Fruit fly (Drosophila melanogaster) whole organism, adult: ENCODE data around the gene Argk1.
A peak's percentile ranks its signal among the peaks of the same experiment; 100 is the strongest.

Source experiments
- CG11617 ChIP-seq: fragments of 200-800 bp; sonication (Bioruptor generic); optimal IDR thresholded peaks from 2 replicates; lab custom pipeline; 2017; ENCODE audit warnings: mild to moderate bottlenecking, missing biosample characterization, missing genetic modification reagents, missing genetic modification characterization
- CG12768 ChIP-seq: fragments of 200-800 bp; sonication (Bioruptor generic); optimal IDR thresholded peaks from 2 replicates; lab custom pipeline; 2017; ENCODE audit warnings: missing biosample characterization, missing genetic modification characterization, mild to moderate bottlenecking, moderate library complexity, missing genetic modification reagents
- CG14711 ChIP-seq: fragments of 200-800 bp; sonication (Bioruptor generic); optimal IDR thresholded peaks from 2 replicates; lab custom pipeline; 2018; ENCODE audit warnings: missing biosample characterization, mild to moderate bottlenecking, missing genetic modification characterization, moderate library complexity
- CG1620 ChIP-seq: fragments of 200-800 bp; sonication (Bioruptor generic); optimal IDR thresholded peaks from 2 replicates; lab custom pipeline; 2016; ENCODE audit warnings: missing biosample characterization, missing genetic modification characterization
- CG33017 ChIP-seq: fragments of 200-800 bp; sonication (Bioruptor generic); optimal IDR thresholded peaks from 2 replicates; lab custom pipeline; 2018; ENCODE audit warnings: missing biosample characterization, mild to moderate bottlenecking, missing genetic modification characterization, moderate library complexity
- CG5204 ChIP-seq: fragments of 200-800 bp; sonication (Bioruptor generic); optimal IDR thresholded peaks from 2 replicates; lab custom pipeline; 2016; ENCODE audit warnings: missing biosample characterization, missing genetic modification characterization
- CG7045 ChIP-seq: fragments of 200-800 bp; sonication (Bioruptor generic); optimal IDR thresholded peaks from 2 replicates; lab custom pipeline; 2017; ENCODE audit warnings: missing biosample characterization, mild to moderate bottlenecking, missing genetic modification characterization
- CG7101 ChIP-seq: fragments of 200-800 bp; sonication (Bioruptor generic); optimal IDR thresholded peaks from 2 replicates; lab custom pipeline; 2018; ENCODE audit warnings: missing biosample characterization, mild to moderate bottlenecking, missing genetic modification characterization, moderate library complexity
- Clk ChIP-seq: fragments of 200-800 bp; sonication (Bioruptor generic); optimal IDR thresholded peaks from 2 replicates; lab custom pipeline; 2017; ENCODE audit warnings: missing biosample characterization, missing genetic modification characterization
- Crg-1 ChIP-seq: fragments of 200-800 bp; sonication (Bioruptor generic); optimal IDR thresholded peaks from 2 replicates; lab custom pipeline; 2016; ENCODE audit warnings: missing biosample characterization, missing genetic modification characterization
- Hr96 ChIP-seq: fragments of 200-800 bp; sonication (Bioruptor generic); optimal IDR thresholded peaks from 2 replicates; lab custom pipeline; 2016; ENCODE audit warnings: missing biosample characterization, missing genetic modification characterization
- Mnt ChIP-seq: fragments of 200-800 bp; sonication (Bioruptor generic); optimal IDR thresholded peaks from 2 replicates; lab custom pipeline; 2016; ENCODE audit warnings: missing biosample characterization, mild to moderate bottlenecking, missing genetic modification characterization
- bab1 ChIP-seq: fragments of 200-800 bp; sonication (Bioruptor generic); optimal IDR thresholded peaks from 3 replicates; lab custom pipeline; 2019; ENCODE audit warnings: missing biosample characterization, mild to moderate bottlenecking, missing genetic modification characterization, moderate library complexity
- cic ChIP-seq: fragments of 200-800 bp; sonication (Bioruptor generic); optimal IDR thresholded peaks from 2 replicates; lab custom pipeline; 2017; ENCODE audit warnings: missing biosample characterization, mild to moderate bottlenecking, missing genetic modification characterization, moderate library complexity
- cnc ChIP-seq, 2 experiments: fragments of >200 bp; optimal IDR thresholded peaks; 2 replicates each; lab custom pipeline; 2017
- kay ChIP-seq: fragments of 200-800 bp; sonication (Bioruptor generic); peaks from one replicate; lab custom pipeline; 2016; ENCODE audit warnings: missing biosample characterization, missing genetic modification characterization, borderline replicate concordance
- ovo ChIP-seq: fragments of 200-800 bp; sonication (Bioruptor generic); optimal IDR thresholded peaks from 2 replicates; lab custom pipeline; 2016; ENCODE audit warnings: missing biosample characterization, missing genetic modification characterization
- pad ChIP-seq: fragments of 200-800 bp; sonication (Bioruptor generic); optimal IDR thresholded peaks from 3 replicates; lab custom pipeline; 2017; ENCODE audit warnings: missing biosample characterization, missing genetic modification characterization, mild to moderate bottlenecking, moderate library complexity, missing genetic modification reagents
- tj ChIP-seq: fragments of 200-800 bp; sonication (Bioruptor generic); optimal IDR thresholded peaks from 3 replicates; lab custom pipeline; 2017; ENCODE audit warnings: missing biosample characterization, mild to moderate bottlenecking, missing genetic modification characterization, moderate library complexity
- toe ChIP-seq: fragments of 200-800 bp; sonication (Bioruptor generic); optimal IDR thresholded peaks from 2 replicates; lab custom pipeline; 2016; ENCODE audit warnings: missing biosample characterization, missing genetic modification characterization

The Argk1 gene

DNA sequence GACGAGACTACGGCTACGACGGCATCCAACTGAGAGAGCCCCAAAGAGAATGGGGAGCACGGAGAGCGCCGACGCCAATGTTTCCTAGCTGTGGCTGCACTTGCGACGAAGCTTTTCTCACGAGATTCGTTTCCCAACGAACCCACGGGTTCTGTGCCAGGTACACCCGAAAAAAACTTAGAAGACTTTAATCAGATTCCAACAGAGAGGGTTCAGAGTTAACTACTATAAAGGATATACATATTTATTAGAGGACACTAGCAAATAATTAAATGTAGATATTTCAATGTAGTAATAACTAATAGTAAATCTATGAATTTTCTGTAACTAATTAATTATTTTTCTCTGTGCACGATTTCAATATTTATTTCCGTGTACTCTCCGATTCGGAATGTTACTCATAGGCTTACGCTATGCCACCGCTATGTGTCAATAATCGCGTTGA lies at the start of gene Argk1:
Gene Argk1 (minus strand): TSS at position 31 of the 445 bp plus-strand sequence.
- TF ChIP-seq CG14711 (peak; percentile 19), cic (no peak), CG7045 (peak; percentile 59), CG7101 (tag; lab: Kevin White, UChicago) (peak; percentile 60), tj (peak; percentile 36), pad (GFP tag; lab: Kevin White, UChicago) (no peak), Crg-1 (GFP tag; lab: Kevin White, UChicago) (no peak), CG33017 (tag; lab: Kevin White, UChicago) (peak; percentile 83), bab1 (GFP tag; lab: Kevin White, UChicago) (no peak), cnc (optimal IDR thresholded peaks at IDR 0.05; lab: Kevin White, UChicago) (no peak), toe (GFP tag; lab: Kevin White, UChicago) (peak; percentile 33), Hr96 (GFP tag; lab: Kevin White, UChicago) (peak; percentile 47), CG11617 (peak; percentile 85), Clk (GFP tag; lab: Kevin White, UChicago) (no peak), CG12768 (GFP tag; lab: Kevin White, UChicago) (peak; percentile 44), kay (GFP tag; lab: Kevin White, UChicago) (peak; percentile 94), ovo (GFP tag; lab: Kevin White, UChicago) (no peak), Mnt (GFP tag; lab: Kevin White, UChicago) (no peak), CG1620 (GFP tag; lab: Kevin White, UChicago) (no peak), CG5204 (peak; percentile 77)

DNA sequence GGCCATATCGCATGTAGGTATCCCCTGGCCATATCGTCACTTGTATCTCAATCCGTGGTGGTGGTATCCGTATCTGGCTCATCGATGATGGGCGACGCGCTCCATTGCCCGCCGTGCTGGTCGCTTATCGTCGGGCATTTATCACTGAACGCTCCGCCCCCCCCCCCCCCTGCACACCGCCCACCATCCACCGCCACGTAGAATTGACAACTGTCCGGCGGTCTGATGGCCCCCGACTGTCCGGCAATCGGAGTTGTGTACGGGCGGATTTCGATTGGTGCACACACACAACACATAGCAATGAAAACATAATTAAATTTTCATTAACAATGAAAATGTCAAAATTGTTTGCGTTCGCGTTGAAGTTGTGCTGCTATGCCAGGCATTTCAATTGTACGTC lies 48.6 kb upstream of the Argk1 start:
- TF ChIP-seq toe (GFP tag; lab: Kevin White, UChicago) (no peak), Mnt (GFP tag; lab: Kevin White, UChicago) (no peak), CG7101 (tag; lab: Kevin White, UChicago) (no peak), ovo (GFP tag; lab: Kevin White, UChicago) (no peak), bab1 (GFP tag; lab: Kevin White, UChicago) (no peak), tj (no peak), CG12768 (GFP tag; lab: Kevin White, UChicago) (no peak), CG33017 (tag; lab: Kevin White, UChicago) (no peak), kay (GFP tag; lab: Kevin White, UChicago) (no peak), CG14711 (no peak), cic (no peak), Crg-1 (GFP tag; lab: Kevin White, UChicago) (no peak), Clk (GFP tag; lab: Kevin White, UChicago) (no peak), cnc (optimal IDR thresholded peaks at IDR 0.05; lab: Kevin White, UChicago) (no peak), pad (GFP tag; lab: Kevin White, UChicago) (no peak), CG7045 (no peak), CG5204 (no peak), CG1620 (GFP tag; lab: Kevin White, UChicago) (no peak)

DNA sequence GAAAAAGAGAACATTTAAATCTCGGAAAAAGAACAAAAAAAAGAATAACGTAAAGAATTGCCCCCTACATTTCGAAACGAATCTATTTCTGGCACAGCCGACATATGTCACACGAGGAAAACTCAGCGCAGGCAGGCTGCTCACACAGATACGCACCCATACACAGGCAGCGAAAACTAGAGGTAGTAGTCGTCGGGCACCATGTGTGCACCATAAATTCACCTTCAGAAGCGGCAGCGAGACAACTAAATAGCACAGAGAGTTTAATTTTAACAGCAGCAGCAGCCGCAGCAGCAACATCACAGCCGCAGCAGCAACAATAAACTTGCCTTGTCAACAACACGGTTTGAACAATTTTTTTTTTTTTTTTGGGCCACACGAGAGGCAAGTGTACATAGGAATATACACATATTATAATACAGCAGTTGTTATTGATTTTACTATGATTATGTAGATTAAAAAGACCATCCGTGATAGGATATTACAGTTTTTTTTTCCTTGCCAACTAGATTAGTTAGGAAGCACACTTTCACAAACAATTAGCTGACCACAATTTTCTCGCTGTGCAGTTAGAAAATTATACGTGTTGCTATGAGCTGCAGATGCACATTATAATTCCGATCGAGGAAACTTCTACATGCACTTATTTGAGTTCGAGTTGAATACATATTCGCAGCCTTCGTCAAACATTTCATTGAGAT lies 47.9 kb upstream of the Argk1 start:
- TF ChIP-seq CG33017 (tag; lab: Kevin White, UChicago): no peak
- TF ChIP-seq CG7045: no peak
- peak; percentile 2 for TF ChIP-seq Mnt (GFP tag; lab: Kevin White, UChicago)
- no peak for TF ChIP-seq bab1 (GFP tag; lab: Kevin White, UChicago)

DNA sequence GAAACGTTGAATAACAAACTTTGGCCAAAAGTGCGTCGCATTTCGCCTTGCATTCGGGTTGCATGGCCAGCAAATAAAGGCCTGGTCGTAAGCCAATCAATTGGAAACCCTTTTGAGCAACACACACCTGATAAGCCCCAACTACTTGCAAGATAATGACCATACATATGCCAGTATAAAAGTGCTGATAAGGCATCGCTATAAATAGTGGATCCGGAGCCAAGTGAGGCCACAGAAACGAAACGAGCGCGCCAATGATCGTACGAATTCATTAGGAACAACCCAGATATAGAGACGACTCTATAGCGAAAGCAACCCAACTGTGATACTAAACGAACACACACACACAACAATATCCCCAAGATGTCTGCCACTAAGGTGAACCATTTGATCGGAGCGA lies 30.8 kb upstream of the Argk1 start, which contains the start of gene CG13315:
Gene CG13315 (plus strand): TSS at position 230 of the 400 bp plus-strand sequence.
- TF ChIP-seq kay (GFP tag; lab: Kevin White, UChicago): peak; percentile 81
- TF ChIP-seq CG12768 (GFP tag; lab: Kevin White, UChicago): peak; percentile 60
- TF ChIP-seq cic: peak; percentile 59
- no peak for TF ChIP-seq CG14711
- TF ChIP-seq Hr96 (GFP tag; lab: Kevin White, UChicago): peak; percentile 20
- TF ChIP-seq Mnt (GFP tag; lab: Kevin White, UChicago): peak; percentile 55

DNA sequence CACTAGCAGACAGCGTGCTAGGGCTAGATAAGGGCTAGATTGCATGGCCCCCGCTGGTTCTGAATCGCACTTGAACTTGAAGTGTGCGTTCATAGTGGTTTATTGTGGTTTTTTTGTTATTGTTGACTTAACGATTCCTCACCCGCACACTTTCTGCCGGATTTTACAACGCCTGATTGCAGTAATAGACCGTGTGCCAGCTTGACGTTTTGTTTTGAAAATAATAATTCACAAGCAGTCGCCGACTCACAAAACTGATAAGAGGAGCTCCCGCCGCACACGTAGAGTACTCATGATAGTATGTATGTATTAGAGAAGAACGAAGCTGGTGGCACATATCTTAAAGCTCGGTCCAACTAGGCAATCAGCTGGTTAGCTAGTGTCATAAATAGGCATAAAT lies 29.9 kb upstream of the Argk1 start:
- TF ChIP-seq CG14711 (peak; percentile 6), toe (GFP tag; lab: Kevin White, UChicago) (no peak), Clk (GFP tag; lab: Kevin White, UChicago) (peak; percentile 65), cnc (optimal IDR thresholded peaks at IDR 0.05; lab: Kevin White, UChicago) (no peak), ovo (GFP tag; lab: Kevin White, UChicago) (no peak), CG12768 (GFP tag; lab: Kevin White, UChicago) (peak; percentile 53), CG11617 (peak; percentile 16), CG7101 (tag; lab: Kevin White, UChicago) (peak; percentile 27), CG33017 (tag; lab: Kevin White, UChicago) (peak; percentile 80), cic (peak; percentile 98), CG7045 (peak; percentile 3), pad (GFP tag; lab: Kevin White, UChicago) (no peak), Crg-1 (GFP tag; lab: Kevin White, UChicago) (no peak), CG5204 (no peak), kay (GFP tag; lab: Kevin White, UChicago) (peak; percentile 80), CG1620 (GFP tag; lab: Kevin White, UChicago) (no peak), Hr96 (GFP tag; lab: Kevin White, UChicago) (peak; percentile 54), Mnt (GFP tag; lab: Kevin White, UChicago) (peak; percentile 81)

DNA sequence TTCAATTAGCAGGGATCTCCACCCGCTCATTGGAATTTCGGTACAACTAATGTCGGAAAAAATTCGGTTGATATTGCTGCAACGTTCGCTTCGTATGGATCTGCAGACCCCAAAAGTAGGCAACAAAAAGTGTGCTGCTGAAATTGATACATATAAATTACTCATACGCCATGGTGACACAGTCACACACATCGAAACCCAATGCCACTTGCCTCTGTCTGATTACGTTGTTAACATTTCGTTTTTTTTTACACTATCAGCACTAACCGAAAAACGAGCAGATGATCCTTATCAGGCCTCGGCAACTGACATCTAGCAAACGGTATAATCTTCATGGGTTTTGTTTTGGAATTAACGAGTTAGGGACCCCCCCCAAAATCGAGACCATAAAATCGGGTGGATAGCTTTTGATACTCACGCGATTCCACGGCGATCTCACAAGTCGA lies 29.2 kb upstream of the Argk1 start:
- no peak for TF ChIP-seq CG14711
- TF ChIP-seq kay (GFP tag; lab: Kevin White, UChicago): peak; percentile 63
